Worm (Caenorhabditis elegans): ENCODE results near the gene D2096.13.

The D2096.13 gene

ce11 chrIV:8378280-8378679 lies 19.9 kb upstream of the D2096.13 start:
- TF ChIP-seq aha-1 (tag) (peak; percentile 62), set-16 (GFP tag; IDR thresholded peaks at IDR 0.05) (no peak), arid-1 (GFP tag; conservative IDR thresholded peaks at IDR 0.05) (no peak), mxl-3 (GFP tag; optimal IDR thresholded peaks at IDR 0.05) (no peak), egl-27 (tag; optimal IDR thresholded peaks at IDR 0.05) (no peak)

ce11 chrIV:8377501-8377900 lies 19.1 kb upstream of the D2096.13 start, which contains the start of gene D2096.7:
Gene D2096.7, minus strand, starts transcription at chrIV:8377630.
- TF ChIP-seq mxl-3 (GFP tag; optimal IDR thresholded peaks at IDR 0.05) (peak; percentile 39), nhr-6 (tag; optimal IDR thresholded peaks at IDR 0.05) (no peak), ama-1 (optimal IDR thresholded peaks at IDR 0.05) (peak; percentile 89), saeg-2 (GFP tag; IDR thresholded peaks at IDR 0.05) (peak; percentile 47; the same call in 1 of the 2 replicates), mdl-1 (tag; optimal IDR thresholded peaks at IDR 0.05) (no peak), mdt-29 (GFP tag; IDR thresholded peaks at IDR 0.05) (no peak), dmd-9 (GFP tag; IDR thresholded peaks at IDR 0.05) (no peak), ces-1 (GFP tag; optimal IDR thresholded peaks at IDR 0.05) (no peak), dmd-6 (GFP tag; IDR thresholded peaks at IDR 0.05) (no peak), hmg-1.1 (GFP tag; IDR thresholded peaks at IDR 0.05) (0 out of 2 replicates have a peak, but pooled peaks have one; percentile 20), zfp-3 (GFP tag; conservative IDR thresholded peaks at IDR 0.05) (0 out of 2 replicates have a peak, but pooled peaks have one; percentile 36), duxl-1 (tag; optimal IDR thresholded peaks at IDR 0.05; ENCODE audit: poor library complexity) (peak; percentile 44), fos-1 (tag; optimal IDR thresholded peaks at IDR 0.05) (no peak), lsy-2 (tag; optimal IDR thresholded peaks at IDR 0.05) (no peak), egl-43 (GFP tag; IDR thresholded peaks at IDR 0.05) (peak; percentile 69), T26A8.4 (GFP tag; IDR thresholded peaks at IDR 0.05) (peak; percentile 69), daf-16 (GFP tag; optimal IDR thresholded peaks at IDR 0.05) (peak in 1 of 2 experiments; percentile 11), daf-16 (tag; optimal IDR thresholded peaks at IDR 0.05) (peak; percentile 28), hif-1 (tag; optimal IDR thresholded peaks at IDR 0.05) (no peak), Y5F2A.4 (GFP tag; optimal IDR thresholded peaks at IDR 0.05) (peak; percentile 62), Y105C5A.15 (GFP tag; IDR thresholded peaks at IDR 0.05) (peak; percentile 89), snpc-1.2 (GFP tag; IDR thresholded peaks at IDR 0.05) (peak; percentile 90), ctbp-1 (GFP tag; IDR thresholded peaks at IDR 0.05) (peak; percentile 66), daf-19 (GFP tag; conservative IDR thresholded peaks at IDR 0.05) (peak; percentile 54; the same call in 1 of the 2 replicates), cey-2 (tag; optimal IDR thresholded peaks at IDR 0.05; ENCODE audit: borderline replicate concordance, insufficient read depth) (no peak), lin-1 (GFP tag; IDR thresholded peaks at IDR 0.05) (0 out of 2 replicates have a peak, but pooled peaks have one; percentile 40), vab-7 (GFP tag; IDR thresholded peaks at IDR 0.05) (no peak), unc-130 (GFP tag; optimal IDR thresholded peaks at IDR 0.05) (peak; percentile 70), F49E8.2 (tag; optimal IDR thresholded peaks at IDR 0.05; ENCODE audit: borderline replicate concordance) (peak; percentile 94), T20F7.1 (GFP tag; optimal IDR thresholded peaks at IDR 0.05) (peak; percentile 51), ztf-11 (tag; optimal IDR thresholded peaks at IDR 0.05) (no peak), lin-13 (GFP tag; optimal IDR thresholded peaks at IDR 0.05) (peak; percentile 64), D1046.2 (GFP tag; IDR thresholded peaks at IDR 0.05) (peak; percentile 30; the same call in 1 of the 2 replicates), lin-38 (GFP tag; IDR thresholded peaks at IDR 0.05) (peak; percentile 82), php-3 (GFP tag; IDR thresholded peaks at IDR 0.05) (no peak), ZK337.2 (GFP tag; IDR thresholded peaks at IDR 0.05) (0 out of 2 replicates have a peak, but pooled peaks have one; percentile 23), F10B5.3 (tag; optimal IDR thresholded peaks at IDR 0.05) (no peak), nhr-25 (tag; optimal IDR thresholded peaks at IDR 0.05; ENCODE audit: borderline replicate concordance, insufficient read depth) (no peak), daf-12 (tag; optimal IDR thresholded peaks at IDR 0.05) (no peak), madf-5 (GFP tag; IDR thresholded peaks at IDR 0.05) (peak; percentile 56 to 88; a peak in 2 of 4 replicates), spr-1 (tag; optimal IDR thresholded peaks at IDR 0.05) (peak; percentile 33), hlh-30 (tag; optimal IDR thresholded peaks at IDR 0.05; ENCODE audit: insufficient read depth) (no peak), Y48G9A.11 (GFP tag; IDR thresholded peaks at IDR 0.05) (peak; percentile 85), pqm-1 (tag; optimal IDR thresholded peaks at IDR 0.05) (no peak)
